Fruit fly (Drosophila melanogaster) whole organism, prepupa: Measurements from ENCODE around the gene UbcE2M.
A peak's percentile ranks its signal among the peaks of the same experiment; 100 is the strongest.

Experiments used
- Blimp-1 ChIP-seq: fragments of 200-800 bp; sonication (Bioruptor generic); optimal IDR thresholded peaks from 3 replicates; lab custom pipeline; 2017; ENCODE audit warnings: missing biosample characterization, missing genetic modification characterization, mild to moderate bottlenecking, moderate library complexity, missing genetic modification reagents
- CG11294 ChIP-seq: fragments of 200-800 bp; sonication (Bioruptor generic); IDR thresholded peaks from 2 replicates; pipeline ENCODE4 v1.3.6; 2022; ENCODE audit warnings: missing biosample characterization, missing genetic modification characterization
- CG11762 ChIP-seq: fragments of 200-800 bp; sonication (Bioruptor generic); optimal IDR thresholded peaks from 3 replicates; lab custom pipeline; 2016; ENCODE audit warnings: missing biosample characterization, missing genetic modification characterization; ENCODE audit not compliant: insufficient read depth
- CG11902 ChIP-seq: fragments of 200-800 bp; sonication (Bioruptor generic); optimal IDR thresholded peaks from 3 replicates; lab custom pipeline; 2016; ENCODE audit warnings: missing biosample characterization, missing genetic modification characterization
- CG15336 ChIP-seq: fragments of 200-800 bp; sonication (Bioruptor generic); IDR thresholded peaks from 2 replicates; pipeline ENCODE4 v1.3.6; 2022; ENCODE audit warnings: missing biosample characterization, missing genetic modification characterization
- CG1621 ChIP-seq: fragments of 200-800 bp; sonication (Bioruptor generic); optimal IDR thresholded peaks from 3 replicates; lab custom pipeline; 2018; ENCODE audit warnings: missing biosample characterization, mild to moderate bottlenecking, missing genetic modification characterization
- CG16779 ChIP-seq: fragments of 200-800 bp; sonication (Bioruptor generic); optimal IDR thresholded peaks from 3 replicates; lab custom pipeline; 2017; ENCODE audit warnings: missing biosample characterization, mild to moderate bottlenecking, missing genetic modification characterization
- CG3032 ChIP-seq: fragments of 200-800 bp; optimal IDR thresholded peaks from 2 replicates; lab custom pipeline; 2019; ENCODE audit warnings: missing biosample characterization, mild to moderate bottlenecking, missing genetic modification characterization, moderate library complexity
- CG31627 ChIP-seq: fragments of 200-800 bp; sonication (Bioruptor generic); optimal IDR thresholded peaks from 3 replicates; lab custom pipeline; 2016; ENCODE audit warnings: missing biosample characterization, missing genetic modification characterization
- CG32006 ChIP-seq: fragments of 200-800 bp; sonication (Bioruptor generic); optimal IDR thresholded peaks from 3 replicates; lab custom pipeline; 2017; ENCODE audit warnings: missing biosample characterization, mild to moderate bottlenecking, missing genetic modification characterization
- CG34406 ChIP-seq: fragments of 200-800 bp; sonication (Bioruptor generic); optimal IDR thresholded peaks from 3 replicates; lab custom pipeline; 2016; ENCODE audit warnings: missing biosample characterization, missing genetic modification characterization
- CG3919 ChIP-seq: fragments of 200-800 bp; sonication (Bioruptor generic); optimal IDR thresholded peaks from 3 replicates; lab custom pipeline; 2016; ENCODE audit warnings: missing biosample characterization, missing genetic modification characterization
- CG4318 ChIP-seq: fragments of 200-800 bp; sonication (Bioruptor generic); optimal IDR thresholded peaks from 3 replicates; lab custom pipeline; 2017; ENCODE audit warnings: missing biosample characterization, mild to moderate bottlenecking, missing genetic modification characterization
- CG6163 ChIP-seq: fragments of 200-800 bp; sonication (Bioruptor generic); IDR thresholded peaks from 3 replicates; pipeline ENCODE4 v1.3.6; 2022; ENCODE audit warnings: missing biosample characterization, missing genetic modification characterization
- CG6276 ChIP-seq: fragments of 200-800 bp; sonication (Bioruptor generic); optimal IDR thresholded peaks from 2 replicates; lab custom pipeline; 2017; ENCODE audit warnings: missing biosample characterization, mild to moderate bottlenecking, missing genetic modification characterization
- CG6808 ChIP-seq: fragments of 200-800 bp; sonication (Bioruptor generic); optimal IDR thresholded peaks from 3 replicates; lab custom pipeline; 2017; ENCODE audit warnings: missing biosample characterization, missing genetic modification characterization, mild to moderate bottlenecking, moderate library complexity, missing genetic modification reagents
- CG6854 ChIP-seq: fragments of 200-800 bp; sonication (Bioruptor generic); optimal IDR thresholded peaks from 2 replicates; lab custom pipeline; 2017; ENCODE audit warnings: missing biosample characterization, mild to moderate bottlenecking, missing genetic modification characterization
- CG8119 ChIP-seq: fragments of 200-800 bp; sonication (Bioruptor generic); IDR thresholded peaks from 3 replicates; pipeline ENCODE4 v1.3.6; 2022; ENCODE audit warnings: missing biosample characterization, missing genetic modification characterization
- CG8319 ChIP-seq: fragments of 200-800 bp; sonication (Bioruptor generic); optimal IDR thresholded peaks from 3 replicates; lab custom pipeline; 2016; ENCODE audit warnings: missing biosample characterization, missing genetic modification characterization
- CG8632 ChIP-seq: fragments of 200-800 bp; sonication (Bioruptor generic); optimal IDR thresholded peaks from 3 replicates; lab custom pipeline; 2016; ENCODE audit warnings: missing biosample characterization, missing genetic modification characterization
- CG9139 ChIP-seq: fragments of 200-800 bp; sonication (Bioruptor generic); optimal IDR thresholded peaks from 3 replicates; lab custom pipeline; 2017; ENCODE audit warnings: missing biosample characterization, mild to moderate bottlenecking, missing genetic modification characterization
- Eip78C ChIP-seq: fragments of 200-800 bp; sonication (Bioruptor generic); peaks from one replicate; lab custom pipeline; 2016; ENCODE audit warnings: missing biosample characterization, missing genetic modification characterization
- Eip93F ChIP-seq: fragments of 200-800 bp; sonication (Bioruptor generic); optimal IDR thresholded peaks from 2 replicates; lab custom pipeline; 2016; ENCODE audit warnings: missing biosample characterization, mild to moderate bottlenecking, missing genetic modification characterization
- Ets21C ChIP-seq: fragments of 200-800 bp; sonication (Bioruptor generic); optimal IDR thresholded peaks from 3 replicates; lab custom pipeline; 2016; ENCODE audit warnings: missing biosample characterization, missing genetic modification characterization
- Ets96B ChIP-seq: fragments of 200-800 bp; optimal IDR thresholded peaks from 2 replicates; lab custom pipeline; 2019; ENCODE audit warnings: missing biosample characterization, mild to moderate bottlenecking, missing genetic modification characterization, moderate library complexity
- Gug ChIP-seq: fragments of 200-800 bp; sonication (Bioruptor generic); IDR thresholded peaks from 2 replicates; pipeline ENCODE4 v1.3.6; 2022; ENCODE audit warnings: missing biosample characterization, missing genetic modification characterization
- Hr38 ChIP-seq: sonication (Bioruptor generic); optimal IDR thresholded peaks from 2 replicates; lab custom pipeline; 2016; ENCODE audit warnings: missing biosample characterization, missing genetic modification characterization
- Lpt ChIP-seq: fragments of 200-800 bp; sonication (Bioruptor generic); optimal IDR thresholded peaks from 3 replicates; lab custom pipeline; 2016; ENCODE audit warnings: missing biosample characterization, missing genetic modification characterization
- Met ChIP-seq: fragments of 200-800 bp; sonication (Bioruptor generic); optimal IDR thresholded peaks from 3 replicates; lab custom pipeline; 2016; ENCODE audit warnings: missing biosample characterization, missing genetic modification characterization
- Sox102F ChIP-seq: fragments of 200-800 bp; sonication (Bioruptor generic); optimal IDR thresholded peaks from 2 replicates; lab custom pipeline; 2016; ENCODE audit warnings: missing biosample characterization, mild to moderate bottlenecking, missing genetic modification characterization
- Sox14 ChIP-seq: fragments of 200-800 bp; sonication (Bioruptor generic); optimal IDR thresholded peaks from 3 replicates; lab custom pipeline; 2016; ENCODE audit warnings: missing biosample characterization, missing genetic modification characterization
- achi ChIP-seq: fragments of 200-800 bp; sonication (Bioruptor generic); optimal IDR thresholded peaks from 3 replicates; lab custom pipeline; 2016; ENCODE audit warnings: missing biosample characterization, missing genetic modification characterization
- cyc ChIP-seq: fragments of 200-800 bp; sonication (Bioruptor generic); optimal IDR thresholded peaks from 3 replicates; lab custom pipeline; 2016; ENCODE audit warnings: missing biosample characterization, missing genetic modification characterization
- dac ChIP-seq: fragments of 200-800 bp; sonication (Bioruptor generic); optimal IDR thresholded peaks from 2 replicates; lab custom pipeline; 2017; ENCODE audit warnings: missing biosample characterization, mild to moderate bottlenecking, missing genetic modification characterization
- esn ChIP-seq: fragments of 200-800 bp; sonication (Bioruptor generic); optimal IDR thresholded peaks from 2 replicates; lab custom pipeline; 2016; ENCODE audit warnings: missing biosample characterization, mild to moderate bottlenecking, missing genetic modification characterization, moderate library complexity
- fd85E ChIP-seq: fragments of 200-800 bp; sonication (Bioruptor generic); optimal IDR thresholded peaks from 3 replicates; lab custom pipeline; 2016; ENCODE audit warnings: missing biosample characterization, missing genetic modification characterization
- lz ChIP-seq: fragments of 200-800 bp; sonication (Bioruptor generic); optimal IDR thresholded peaks from 3 replicates; lab custom pipeline; 2016; ENCODE audit warnings: missing biosample characterization, missing genetic modification characterization
- salr ChIP-seq, 2 experiments: fragments of 200-800 bp; sonication (Bioruptor generic); optimal IDR thresholded peaks; 3 replicates each; lab custom pipeline; 2016 to 2018; ENCODE audit warnings: missing biosample characterization in 2 of 2, missing genetic modification characterization in 2 of 2, mild to moderate bottlenecking in 1 of 2
- spab ChIP-seq: fragments of 200-800 bp; sonication (Bioruptor generic); optimal IDR thresholded peaks from 2 replicates; lab custom pipeline; 2017; ENCODE audit warnings: missing biosample characterization, mild to moderate bottlenecking, missing genetic modification characterization, missing genetic modification reagents
- ss ChIP-seq, 2 experiments: fragments of 200-800 bp; sonication (Bioruptor generic); optimal IDR thresholded peaks; 2 replicates in 1 of 2; 3 replicates in 1 of 2; lab custom pipeline; 2017 to 2018; ENCODE audit warnings: mild to moderate bottlenecking in 2 of 2, missing biosample characterization in 2 of 2, missing genetic modification characterization in 2 of 2, moderate library complexity in 1 of 2
- topi ChIP-seq: fragments of 200-800 bp; sonication (Bioruptor generic); optimal IDR thresholded peaks from 3 replicates; lab custom pipeline; 2016; ENCODE audit warnings: missing biosample characterization, missing genetic modification characterization
- vri ChIP-seq: fragments of 200-800 bp; sonication (Bioruptor generic); optimal IDR thresholded peaks from 3 replicates; lab custom pipeline; 2016; ENCODE audit warnings: missing biosample characterization, mild to moderate bottlenecking, missing genetic modification characterization

UbcE2M gene

DNA sequence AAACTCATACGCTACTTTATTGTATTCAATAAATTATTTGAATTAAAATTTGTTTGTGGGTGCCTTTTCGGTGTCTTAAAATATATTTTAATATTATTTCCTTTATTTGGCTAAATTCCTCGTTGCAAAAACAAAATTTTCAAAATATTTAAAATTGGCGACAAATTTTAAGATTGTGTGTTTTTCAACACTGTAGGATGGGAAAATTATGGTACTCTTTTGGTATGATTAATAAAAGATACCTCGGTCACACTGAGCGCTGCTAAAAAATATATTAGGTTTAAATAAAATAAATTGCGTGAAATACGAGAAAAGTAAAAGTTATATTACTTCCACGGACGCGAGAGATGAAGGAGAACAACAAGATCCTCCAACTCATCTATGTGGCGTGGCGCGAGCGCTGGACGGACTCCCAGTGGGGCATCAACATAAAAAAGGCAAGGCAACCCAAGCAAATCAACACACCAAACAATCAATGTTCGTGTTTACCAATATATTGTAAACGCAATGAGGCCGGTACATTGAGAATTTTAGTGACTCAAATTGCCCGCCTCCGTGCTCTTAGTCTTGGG, 6.7 kb downstream of the UbcE2M start, which contains the start of gene MED24:
MED24 (plus strand) TSS at position 229 of the 572 bp plus-strand sequence.
- TF ChIP-seq CG3032 (tag; lab: Kevin White, UChicago) (peak; percentile 0), cyc (no peak), CG6276 (GFP tag; lab: Kevin White, UChicago) (no peak), esn (GFP tag; lab: Kevin White, UChicago) (peak; percentile 21), CG31627 (no peak)

dm6 chr3L:8189234-8189633, 8.6 kb downstream of the UbcE2M start:
- TF ChIP-seq CG11294 (GFP tag; lab: Robert Waterston, UW): no peak
- TF ChIP-seq lz (GFP tag; lab: Kevin White, UChicago): no peak
- TF ChIP-seq Sox14 (GFP tag; lab: Kevin White, UChicago): no peak
- TF ChIP-seq Eip93F (GFP tag; lab: Kevin White, UChicago): no peak
- no peak for TF ChIP-seq dac (GFP tag; lab: Kevin White, UChicago)
- TF ChIP-seq CG31627: no peak
- no peak for TF ChIP-seq ss (GFP tag; optimal IDR thresholded peaks at IDR 0.05; lab: Kevin White, UChicago)
- no peak for TF ChIP-seq Met
- TF ChIP-seq spab (GFP tag; lab: Kevin White, UChicago): no peak
- no peak for TF ChIP-seq CG11902
- no peak for TF ChIP-seq CG8632 (GFP tag; lab: Kevin White, UChicago)
- no peak for TF ChIP-seq salr (GFP tag; optimal IDR thresholded peaks at IDR 0.05; lab: Kevin White, UChicago)
- TF ChIP-seq CG8119 (GFP tag; lab: Robert Waterston, UW): no peak
- no peak for TF ChIP-seq CG6808 (GFP tag; lab: Kevin White, UChicago)
- no peak for TF ChIP-seq CG11762
- TF ChIP-seq CG32006: no peak

dm6 chr3L:8187397-8187811, 10.4 kb downstream of the UbcE2M start:
- TF ChIP-seq CG16779 (tag; lab: Kevin White, UChicago) (no peak), Ets21C (GFP tag; lab: Kevin White, UChicago) (no peak), CG15336 (0 out of 2 replicates have a peak, but pooled peaks have one; percentile 16), spab (GFP tag; lab: Kevin White, UChicago) (no peak), CG1621 (tag; lab: Kevin White, UChicago) (no peak), esn (GFP tag; lab: Kevin White, UChicago) (no peak)
- TF ChIP-seq, all 60 proteins: peak for 1

DNA sequence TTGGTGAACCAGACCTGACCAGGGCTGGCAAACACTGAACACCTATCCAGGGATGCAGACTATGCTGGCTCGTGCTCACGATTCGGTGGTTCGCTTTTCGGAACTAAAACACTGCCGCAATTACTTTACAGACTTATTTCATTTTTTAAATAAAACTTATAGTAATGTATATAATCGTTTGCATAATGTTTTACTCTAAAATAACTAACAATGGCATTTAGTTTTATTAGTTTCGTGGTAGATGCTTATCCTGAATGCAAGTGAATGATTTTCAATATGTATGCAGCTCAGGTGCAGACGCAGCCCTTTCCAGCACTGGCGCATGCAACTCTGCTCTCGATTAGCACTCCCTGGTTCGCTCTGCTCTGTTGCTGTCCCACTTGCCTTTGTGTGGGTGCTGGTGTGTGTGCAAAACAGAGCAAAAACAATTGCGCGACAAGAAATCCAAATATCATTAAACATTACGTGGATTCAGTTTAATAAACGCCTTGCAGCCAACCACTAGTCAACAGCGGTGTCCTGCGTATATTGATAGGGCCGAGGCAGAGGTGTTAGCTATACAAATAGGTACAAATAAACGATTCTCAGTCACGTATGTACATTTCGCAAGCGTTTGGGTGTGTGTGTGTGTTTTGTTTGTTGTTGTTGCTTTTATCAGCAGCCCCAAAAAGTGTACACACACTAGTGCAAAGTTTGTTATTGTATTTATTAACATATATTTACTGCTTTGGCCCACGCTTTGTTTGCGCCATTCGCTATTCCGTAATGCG, 11.0 kb downstream of the UbcE2M start, which contains the start of the genes ERR and Atg18a:
ERR (minus strand) TSS at position 45 of the 770 bp plus-strand sequence.
Atg18a (plus strand) TSS at position 231 of the 770 bp plus-strand sequence.
- TF ChIP-seq Lpt (GFP tag; lab: Kevin White, UChicago) (peak; percentile 73), Ets96B (tag; lab: Kevin White, UChicago) (peak; percentile 75), CG6808 (GFP tag; lab: Kevin White, UChicago) (peak; percentile 58), achi (GFP tag; lab: Kevin White, UChicago) (peak; percentile 82), CG34406 (GFP tag; lab: Kevin White, UChicago) (peak; percentile 82), spab (GFP tag; lab: Kevin White, UChicago) (no peak), Eip93F (GFP tag; lab: Kevin White, UChicago) (no peak), CG3919 (GFP tag; lab: Kevin White, UChicago) (peak; percentile 85), Blimp-1 (GFP tag; lab: Kevin White, UChicago) (peak; percentile 51), topi (GFP tag; lab: Kevin White, UChicago) (peak; percentile 78), CG8119 (GFP tag; lab: Robert Waterston, UW) (peak; percentile 75), CG16779 (tag; lab: Kevin White, UChicago) (no peak), CG6276 (GFP tag; lab: Kevin White, UChicago) (no peak), CG11294 (GFP tag; lab: Robert Waterston, UW) (peak; percentile 76; the same call in 1 of the 2 replicates), Sox102F (peak; percentile 81), fd85E (GFP tag; lab: Kevin White, UChicago) (peak; percentile 67), Eip78C (peak; percentile 85), CG6163 (GFP tag; lab: Robert Waterston, UW) (peak; percentile 85), CG4318 (GFP tag; lab: Kevin White, UChicago) (peak; percentile 85), vri (GFP tag; lab: Kevin White, UChicago) (peak; percentile 68), CG15336 (peak; percentile 63), CG9139 (GFP tag; lab: Kevin White, UChicago) (no peak), dac (GFP tag; lab: Kevin White, UChicago) (peak; percentile 73), CG1621 (tag; lab: Kevin White, UChicago) (peak; percentile 12), CG6854 (GFP tag; lab: Kevin White, UChicago) (peak; percentile 20), cyc (peak; percentile 91), Gug (GFP tag; lab: Robert Waterston, UW) (peak; percentile 82), CG8319 (GFP tag; lab: Kevin White, UChicago) (peak; percentile 82), Hr38 (GFP tag; lab: Kevin White, UChicago) (peak; percentile 60)
